Worm (Caenorhabditis elegans): ENCODE data around the gene trpp-4.

- TF ChIP-seq hsf-1 (GFP tag; IDR thresholded peaks at IDR 0.05) (no peak), bed-1 (GFP tag; IDR thresholded peaks at IDR 0.05) (no peak), nfyb-1 (GFP tag; IDR thresholded peaks at IDR 0.05) (no peak), tbx-9 (tag; optimal IDR thresholded peaks at IDR 0.05; ENCODE audit: borderline replicate concordance) (no peak), F57C9.4 (tag; optimal IDR thresholded peaks at IDR 0.05) (no peak), ama-1 (optimal IDR thresholded peaks at IDR 0.05) (no peak), ama-1 (GFP tag; optimal IDR thresholded peaks at IDR 0.05) (no peak), nhr-179 (tag; optimal IDR thresholded peaks at IDR 0.05) (no peak), ceh-27 (GFP tag; optimal IDR thresholded peaks at IDR 0.05) (no peak), nfya-1 (tag; optimal IDR thresholded peaks at IDR 0.05; ENCODE audit: borderline replicate concordance, insufficient read depth) (no peak), F52B5.7 (tag; optimal IDR thresholded peaks at IDR 0.05) (no peak), let-526 (GFP tag; IDR thresholded peaks at IDR 0.05) (no peak), him-1 (tag; optimal IDR thresholded peaks at IDR 0.05) (no peak), ztf-25 (GFP tag; IDR thresholded peaks at IDR 0.05) (no peak), egrh-3 (GFP tag; IDR thresholded peaks at IDR 0.05) (no peak)
These were observed at the start of gene trpp-4 for ce11 chrV:9399886-9400373.
